Fruit fly (Drosophila melanogaster): ENCODE measurements around the gene CG9121.

DNA sequence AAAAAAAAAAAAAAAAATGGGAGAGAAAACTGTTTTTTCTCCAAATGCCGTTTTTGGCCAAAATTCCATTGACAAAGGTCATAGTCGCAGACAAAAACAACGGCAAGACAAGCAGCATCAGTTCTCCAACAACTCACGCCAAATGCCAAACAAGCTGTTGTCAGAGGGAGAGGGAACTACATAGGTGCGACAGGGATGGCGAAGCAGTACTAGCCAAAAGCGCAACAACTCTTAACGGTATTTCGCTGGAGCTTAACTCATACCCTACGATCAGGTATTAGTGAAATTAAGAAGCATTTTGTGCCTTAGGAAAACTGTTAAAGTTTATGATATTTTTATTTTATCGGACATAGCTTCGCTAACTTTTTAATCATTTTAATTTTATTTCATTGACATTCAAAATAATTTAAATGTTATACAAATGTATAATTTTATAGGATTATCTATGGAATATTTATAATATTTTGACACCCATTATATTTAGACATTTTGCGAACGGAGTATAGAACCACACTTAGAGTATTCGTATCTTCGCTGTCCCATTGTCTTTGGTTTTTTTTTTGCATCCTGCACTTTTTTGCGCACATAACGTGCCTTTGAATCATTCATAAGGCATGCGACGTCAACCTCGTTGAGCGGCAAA, 29.5 kb upstream of the CG9121 start:
- TF ChIP-seq CG8478 (optimal IDR thresholded peaks at IDR 0.05) (no peak), CTCF (optimal IDR thresholded peaks at IDR 0.05) (no peak)
